Worm (Caenorhabditis elegans): ENCODE measurements around the gene C33H5.1.

DNA sequence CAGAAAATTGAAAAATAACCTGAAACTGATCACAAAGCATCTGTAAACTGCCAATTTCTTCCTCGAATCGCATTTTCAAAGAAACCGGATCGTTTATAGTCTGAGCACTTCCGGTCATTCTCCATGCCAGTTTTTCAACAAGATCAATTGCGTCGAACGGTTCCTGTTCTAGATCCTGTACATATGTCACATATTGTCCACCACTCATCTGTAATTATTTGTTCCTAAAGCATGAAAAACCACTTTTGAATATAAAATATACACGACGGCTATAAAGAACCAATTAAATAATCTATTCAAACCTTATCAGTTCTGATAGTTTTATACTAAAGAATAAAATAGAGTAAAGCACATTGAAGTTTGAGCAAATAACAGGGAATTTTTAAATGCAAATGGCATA lies 26.4 kb upstream of the C33H5.1 start, which contains the start of gene sec-10:
- no peak for TF ChIP-seq lin-15B (tag; optimal IDR thresholded peaks at IDR 0.05)
- TF ChIP-seq ama-1 (optimal IDR thresholded peaks at IDR 0.05): no peak
- TF ChIP-seq nhr-237 (tag; optimal IDR thresholded peaks at IDR 0.05): no peak
- no peak for TF ChIP-seq lin-39 (tag; optimal IDR thresholded peaks at IDR 0.05)
- no peak for TF ChIP-seq F26F4.8 (GFP tag; conservative IDR thresholded peaks at IDR 0.05)
- TF ChIP-seq zip-2 (tag; optimal IDR thresholded peaks at IDR 0.05): no peak
- TF ChIP-seq mxl-2 (GFP tag; conservative IDR thresholded peaks at IDR 0.05): no peak
- no peak for TF ChIP-seq zag-1 (tag; optimal IDR thresholded peaks at IDR 0.05)
- no peak for TF ChIP-seq snpc-4 (tag; optimal IDR thresholded peaks at IDR 0.05)
- TF ChIP-seq pqm-1 (tag; optimal IDR thresholded peaks at IDR 0.05): peak; percentile 9
- TF ChIP-seq mxl-3 (GFP tag; optimal IDR thresholded peaks at IDR 0.05): no peak
- no peak for TF ChIP-seq ceh-62 (tag; optimal IDR thresholded peaks at IDR 0.05)
- no peak for TF ChIP-seq nhr-41 (GFP tag; IDR thresholded peaks at IDR 0.05)
